Worm (Caenorhabditis elegans) whole organism, early embryonic: ENCODE data around the gene F59B2.3.

ENCODE experiments used
- B0310.2 ChIP-seq: sonication (generic microtip); optimal IDR thresholded peaks from 2 replicates; lab custom pipeline; 2016; ENCODE audit warnings: mild to moderate bottlenecking, missing genetic modification characterization, missing compliant biosample characterization
- F13C5.2 ChIP-seq: sonication (generic microtip); optimal IDR thresholded peaks from 2 replicates; lab custom pipeline; 2017; ENCODE audit warnings: mild to moderate bottlenecking, missing genetic modification characterization, inconsistent platforms, missing compliant biosample characterization
- aly-1 ChIP-seq: sonication (generic microtip); optimal IDR thresholded peaks from 2 replicates; lab custom pipeline; 2016; ENCODE audit warnings: missing genetic modification characterization, missing compliant biosample characterization
- ama-1 ChIP-seq: fragments of 150-350 bp; optimal IDR thresholded peaks from 2 replicates; lab custom pipeline; 2014
- ceh-13 ChIP-seq: fragments of 200-800 bp; sonication (Bioruptor generic); optimal IDR thresholded peaks from 2 replicates; lab custom pipeline; 2018; ENCODE audit warnings: mild to moderate bottlenecking, missing genetic modification characterization, missing compliant biosample characterization
- ceh-36 ChIP-seq: sonication (generic microtip); optimal IDR thresholded peaks from 2 replicates; lab custom pipeline; 2016; ENCODE audit warnings: missing genetic modification characterization, inconsistent platforms, missing compliant biosample characterization
- ets-7 ChIP-seq: sonication (generic microtip); optimal IDR thresholded peaks from 2 replicates; lab custom pipeline; 2016; ENCODE audit warnings: missing genotype, missing genetic modification characterization, missing compliant biosample characterization
- flt-1 ChIP-seq: fragments of 200-800 bp; sonication (Bioruptor generic); IDR thresholded peaks from 2 replicates; pipeline ENCODE4 v1.3.6; 2022; ENCODE audit warnings: missing genetic modification characterization, missing compliant biosample characterization
- hmbx-1 ChIP-seq: sonication (generic microtip); optimal IDR thresholded peaks from 2 replicates; lab custom pipeline; 2016; ENCODE audit warnings: mild to moderate bottlenecking, missing genetic modification characterization, missing compliant biosample characterization
- hmg-4 ChIP-seq: fragments of 200-800 bp; sonication (Bioruptor generic); optimal IDR thresholded peaks from 2 replicates; lab custom pipeline; 2018; ENCODE audit warnings: mild to moderate bottlenecking, missing genetic modification characterization, missing compliant biosample characterization
- hnd-1 ChIP-seq: sonication (generic microtip); optimal IDR thresholded peaks from 2 replicates; lab custom pipeline; 2016; ENCODE audit warnings: missing genetic modification characterization, missing compliant biosample characterization
- pes-1 ChIP-seq: fragments of 200-800 bp; sonication (Bioruptor generic); IDR thresholded peaks from 2 replicates; pipeline ENCODE4 v1.3.6; 2022; ENCODE audit warnings: missing genetic modification reagents, missing genetic modification characterization, missing compliant biosample characterization
- scrt-1 ChIP-seq: fragments of 200-800 bp; sonication (Bioruptor generic); IDR thresholded peaks from 2 replicates; pipeline ENCODE4 v1.3.6; 2022; ENCODE audit warnings: missing genetic modification characterization, missing compliant biosample characterization
- sea-1 ChIP-seq: fragments of 200-800 bp; sonication (Bioruptor generic); conservative IDR thresholded peaks from 2 replicates; pipeline ENCODE4 v1.3.6; 2022; ENCODE audit warnings: missing genetic modification characterization, missing compliant biosample characterization
- tbx-11 ChIP-seq: fragments of 200-800 bp; sonication (Bioruptor generic); IDR thresholded peaks from 2 replicates; pipeline ENCODE4 v1.3.6; 2022; ENCODE audit warnings: missing genetic modification characterization, missing compliant biosample characterization
- tbx-37 ChIP-seq: fragments of 200-800 bp; sonication (Bioruptor generic); conservative IDR thresholded peaks from 2 replicates; pipeline ENCODE4 v1.3.6; 2022; ENCODE audit warnings: missing genetic modification reagents, missing genetic modification characterization, missing compliant biosample characterization
- tra-4 ChIP-seq: sonication (generic microtip); optimal IDR thresholded peaks from 2 replicates; lab custom pipeline; 2017; ENCODE audit warnings: missing genetic modification characterization, missing compliant biosample characterization

The F59B2.3 gene

ce11 chrIII:8980892-8981291 is 18.7 kb downstream of the F59B2.3 start:
- TF ChIP-seq flt-1 (GFP tag; lab: Robert Waterston, UW) (no peak), ama-1 (lab: Kevin White, UChicago) (no peak), hnd-1 (tag; lab: Kevin White, UChicago) (no peak), tbx-37 (GFP tag; lab: Robert Waterston, UW) (no peak), tbx-11 (GFP tag; lab: Robert Waterston, UW) (no peak), sea-1 (no peak), pes-1 (GFP tag; lab: Robert Waterston, UW) (no peak), aly-1 (tag; lab: Kevin White, UChicago) (no peak), tra-4 (tag; lab: Kevin White, UChicago) (no peak)

ce11 chrIII:8978512-8979352 is 20.8 kb downstream of the F59B2.3 start:
- no peak for TF ChIP-seq tbx-37 (GFP tag; lab: Robert Waterston, UW)
- no peak for TF ChIP-seq hmg-4 (GFP tag; lab: Kevin White, UChicago)
- no peak for TF ChIP-seq scrt-1 (GFP tag; lab: Robert Waterston, UW)
- no peak for TF ChIP-seq pes-1 (GFP tag; lab: Robert Waterston, UW)
- TF ChIP-seq tbx-11 (GFP tag; lab: Robert Waterston, UW) = no peak
- no peak for TF ChIP-seq F13C5.2 (tag; lab: Kevin White, UChicago)
- no peak for TF ChIP-seq ceh-13 (GFP tag; lab: Kevin White, UChicago)
- TF ChIP-seq ama-1 (lab: Kevin White, UChicago) = no peak
- no peak for TF ChIP-seq B0310.2 (tag; lab: Kevin White, UChicago)
- no peak for TF ChIP-seq ets-7 (tag; lab: Kevin White, UChicago)
- TF ChIP-seq sea-1 = no peak
- no peak for TF ChIP-seq flt-1 (GFP tag; lab: Robert Waterston, UW)
- TF ChIP-seq hnd-1 (tag; lab: Kevin White, UChicago) = no peak
- TF ChIP-seq ceh-36 (tag; lab: Kevin White, UChicago) = no peak
- no peak for TF ChIP-seq aly-1 (tag; lab: Kevin White, UChicago)
- TF ChIP-seq tra-4 (tag; lab: Kevin White, UChicago) = no peak
- TF ChIP-seq hmbx-1 (tag; lab: Kevin White, UChicago) = no peak

ce11 chrIII:8974835-8975234 is 24.7 kb downstream of the F59B2.3 start:
- no peak for TF ChIP-seq pes-1 (GFP tag; lab: Robert Waterston, UW)
- TF ChIP-seq ceh-36 (tag; lab: Kevin White, UChicago) = no peak
- no peak for TF ChIP-seq aly-1 (tag; lab: Kevin White, UChicago)
- no peak for TF ChIP-seq hmg-4 (GFP tag; lab: Kevin White, UChicago)
- no peak for TF ChIP-seq ceh-13 (GFP tag; lab: Kevin White, UChicago)
- no peak for TF ChIP-seq ama-1 (lab: Kevin White, UChicago)
- no peak for TF ChIP-seq sea-1
- no peak for TF ChIP-seq tbx-11 (GFP tag; lab: Robert Waterston, UW)
- no peak for TF ChIP-seq hnd-1 (tag; lab: Kevin White, UChicago)
- TF ChIP-seq hmbx-1 (tag; lab: Kevin White, UChicago) = no peak
- no peak for TF ChIP-seq ets-7 (tag; lab: Kevin White, UChicago)
- TF ChIP-seq tbx-37 (GFP tag; lab: Robert Waterston, UW) = no peak
- no peak for TF ChIP-seq B0310.2 (tag; lab: Kevin White, UChicago)

- TF ChIP-seq ets-7 (tag; lab: Kevin White, UChicago) (no peak), tra-4 (tag; lab: Kevin White, UChicago) (no peak), B0310.2 (tag; lab: Kevin White, UChicago) (no peak), ceh-13 (GFP tag; lab: Kevin White, UChicago) (no peak), pes-1 (GFP tag; lab: Robert Waterston, UW) (no peak), scrt-1 (GFP tag; lab: Robert Waterston, UW) (no peak), aly-1 (tag; lab: Kevin White, UChicago) (no peak), F13C5.2 (tag; lab: Kevin White, UChicago) (no peak), hnd-1 (tag; lab: Kevin White, UChicago) (no peak), tbx-37 (GFP tag; lab: Robert Waterston, UW) (no peak)
Measured at ce11 chrIII:8973826-8974225, 25.7 kb downstream of the F59B2.3 start, which contains the start of gene R08D7.5. R08D7.5 (plus strand) TSS chrIII:8974126.

ce11 chrIII:8973163-8973562 is 26.4 kb downstream of the F59B2.3 start:
- TF ChIP-seq tra-4 (tag; lab: Kevin White, UChicago) (no peak), aly-1 (tag; lab: Kevin White, UChicago) (no peak), flt-1 (GFP tag; lab: Robert Waterston, UW) (no peak), tbx-11 (GFP tag; lab: Robert Waterston, UW) (no peak), B0310.2 (tag; lab: Kevin White, UChicago) (no peak), hmbx-1 (tag; lab: Kevin White, UChicago) (no peak), tbx-37 (GFP tag; lab: Robert Waterston, UW) (no peak), ceh-36 (tag; lab: Kevin White, UChicago) (no peak)

ce11 chrIII:8971255-8972020 is 28.1 kb downstream of the F59B2.3 start, which contains the start of the genes eif-3.D and R08D7.4:
eif-3.D (minus strand) TSS chrIII:8971578.
R08D7.4 (plus strand) TSS chrIII:8971892.
- TF ChIP-seq ceh-36 (tag; lab: Kevin White, UChicago) (peak; percentile 17), scrt-1 (GFP tag; lab: Robert Waterston, UW) (no peak), B0310.2 (tag; lab: Kevin White, UChicago) (no peak), tbx-37 (GFP tag; lab: Robert Waterston, UW) (peak; percentile 61), tra-4 (tag; lab: Kevin White, UChicago) (no peak), hmg-4 (GFP tag; lab: Kevin White, UChicago) (no peak), ets-7 (tag; lab: Kevin White, UChicago) (peak; percentile 13), hnd-1 (tag; lab: Kevin White, UChicago) (peak; percentile 17), ceh-13 (GFP tag; lab: Kevin White, UChicago) (no peak), flt-1 (GFP tag; lab: Robert Waterston, UW) (0 out of 2 replicates have a peak, but pooled peaks have one; percentile 31), F13C5.2 (tag; lab: Kevin White, UChicago) (peak; percentile 84), sea-1 (no peak), hmbx-1 (tag; lab: Kevin White, UChicago) (no peak), aly-1 (tag; lab: Kevin White, UChicago) (no peak), pes-1 (GFP tag; lab: Robert Waterston, UW) (peak; percentile 70), tbx-11 (GFP tag; lab: Robert Waterston, UW) (no peak), ama-1 (lab: Kevin White, UChicago) (no peak)
